Worm (Caenorhabditis elegans): Measurements from ENCODE around the gene npr-6.

ce11 chrX:10274470-10274869 is 11.1 kb downstream of the npr-6 start:
- no peak for TF ChIP-seq pha-4 (GFP tag; IDR thresholded peaks at IDR 0.05)
- no peak for TF ChIP-seq pha-4 (tag; optimal IDR thresholded peaks at IDR 0.05)
- no peak for TF ChIP-seq lin-13 (GFP tag; optimal IDR thresholded peaks at IDR 0.05)
- no peak for TF ChIP-seq zag-1 (tag; optimal IDR thresholded peaks at IDR 0.05)
- TF ChIP-seq ztf-11 (tag; optimal IDR thresholded peaks at IDR 0.05): no peak
- TF ChIP-seq egl-27 (tag; optimal IDR thresholded peaks at IDR 0.05): no peak
- TF ChIP-seq dpl-1 (GFP tag; optimal IDR thresholded peaks at IDR 0.05): no peak
- TF ChIP-seq unc-62 (GFP tag; optimal IDR thresholded peaks at IDR 0.05 in 1 of 2): no peak
- TF ChIP-seq unc-62 (tag; optimal IDR thresholded peaks at IDR 0.05): no peak
- no peak for TF ChIP-seq snpc-4 (tag; optimal IDR thresholded peaks at IDR 0.05)
- TF ChIP-seq daf-8 (GFP tag; IDR thresholded peaks at IDR 0.05): no peak
- no peak for TF ChIP-seq nhr-6 (tag; optimal IDR thresholded peaks at IDR 0.05)
- TF ChIP-seq nhr-77 (tag; optimal IDR thresholded peaks at IDR 0.05): no peak
